Fruit fly (Drosophila melanogaster) whole organism, adult: ENCODE results near the gene CG15824.
A peak's percentile ranks its signal among the peaks of the same experiment; 100 is the strongest.

ENCODE experiments used
- CG7045 ChIP-seq: fragments of 200-800 bp; sonication (Bioruptor generic); optimal IDR thresholded peaks from 2 replicates; lab custom pipeline; 2017; ENCODE audit warnings: missing biosample characterization, mild to moderate bottlenecking, missing genetic modification characterization
- cic ChIP-seq: fragments of 200-800 bp; sonication (Bioruptor generic); optimal IDR thresholded peaks from 2 replicates; lab custom pipeline; 2017; ENCODE audit warnings: missing biosample characterization, mild to moderate bottlenecking, missing genetic modification characterization, moderate library complexity
- pad ChIP-seq: fragments of 200-800 bp; sonication (Bioruptor generic); optimal IDR thresholded peaks from 3 replicates; lab custom pipeline; 2017; ENCODE audit warnings: missing biosample characterization, missing genetic modification characterization, mild to moderate bottlenecking, moderate library complexity, missing genetic modification reagents
- tj ChIP-seq: fragments of 200-800 bp; sonication (Bioruptor generic); optimal IDR thresholded peaks from 3 replicates; lab custom pipeline; 2017; ENCODE audit warnings: missing biosample characterization, mild to moderate bottlenecking, missing genetic modification characterization, moderate library complexity

DNA sequence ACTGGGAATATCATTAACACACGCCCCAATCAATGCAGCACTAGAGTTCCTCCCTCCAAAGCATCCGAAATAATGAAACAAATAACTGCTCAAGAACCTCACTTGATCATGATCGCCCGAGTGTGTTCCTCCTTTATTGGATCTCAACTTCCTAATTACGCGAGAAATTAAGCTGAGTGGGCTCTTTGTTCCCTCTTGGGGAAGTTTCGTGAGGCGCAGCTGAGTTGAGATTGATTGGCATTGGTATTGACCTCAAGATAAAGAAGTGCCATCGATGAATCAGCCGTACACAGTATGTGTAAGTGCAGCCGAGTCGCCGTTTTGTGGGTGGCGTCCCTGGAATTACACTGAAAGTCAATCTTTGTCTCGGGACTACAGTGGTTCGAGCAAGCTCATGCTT is 42.1 kb downstream of the CG15824 start:
- TF ChIP-seq tj (GFP tag; lab: Kevin White, UChicago) (peak; percentile 57), CG7045 (GFP tag; lab: Kevin White, UChicago) (no peak), pad (no peak), cic (no peak)
